Worm (Caenorhabditis elegans) whole organism, L3 larva: Measurements from ENCODE around the gene ZK1098.6.

Experiments used
- elt-2 ChIP-seq: sonication (generic microtip); optimal IDR thresholded peaks from 2 replicates; lab custom pipeline; 2016; ENCODE audit warnings: missing genetic modification reagents, mild to moderate bottlenecking, missing genetic modification characterization, missing compliant biosample characterization
- jun-1 ChIP-seq: fragments of 150-350 bp; optimal IDR thresholded peaks from 2 replicates; lab custom pipeline; 2014; ENCODE audit warnings: missing biosample characterization, missing genetic modification reagents, missing genetic modification characterization
- nhr-11 ChIP-seq: fragments of 150-350 bp; optimal IDR thresholded peaks from 2 replicates; lab custom pipeline; 2014; ENCODE audit warnings: missing biosample characterization, missing genetic modification characterization
- nhr-23 ChIP-seq: fragments of 150-350 bp; optimal IDR thresholded peaks from 2 replicates; lab custom pipeline; 2014; ENCODE audit warnings: missing biosample characterization, missing genetic modification reagents, missing genetic modification characterization
- nhr-237 ChIP-seq: fragments of 150-350 bp; optimal IDR thresholded peaks from 2 replicates; lab custom pipeline; 2014; ENCODE audit warnings: missing biosample characterization, missing genetic modification characterization
- nhr-77 ChIP-seq: fragments of 150-350 bp; optimal IDR thresholded peaks from 2 replicates; lab custom pipeline; 2014; ENCODE audit warnings: missing biosample characterization, missing genetic modification characterization
- pha-4 ChIP-seq: fragments of 150-350 bp; optimal IDR thresholded peaks from 2 replicates; lab custom pipeline; 2014; ENCODE audit warnings: missing biosample characterization, missing genetic modification reagents, missing genetic modification characterization
- unc-39 ChIP-seq: sonication (generic microtip); optimal IDR thresholded peaks from 4 replicates; lab custom pipeline; 2017; ENCODE audit warnings: missing biosample characterization, missing genetic modification characterization
- unc-62 ChIP-seq: fragments of 150-350 bp; sonication (generic microtip); optimal IDR thresholded peaks from 4 replicates; lab custom pipeline; 2014; ENCODE audit warnings: missing biosample characterization, missing genetic modification reagents, missing genetic modification characterization

- no peak for TF ChIP-seq unc-39 (tag; lab: Kevin White, UChicago)
- no peak for TF ChIP-seq nhr-237 (tag; lab: Kevin White, UChicago)
- TF ChIP-seq nhr-77: no peak
- no peak for TF ChIP-seq unc-62 (GFP tag; lab: Kevin White, UChicago)
- no peak for TF ChIP-seq nhr-11 (tag; lab: Kevin White, UChicago)
- TF ChIP-seq pha-4 (tag; lab: Kevin White, UChicago): no peak
- no peak for TF ChIP-seq jun-1 (tag; lab: Kevin White, UChicago)
- no peak for TF ChIP-seq elt-2 (tag; lab: Kevin White, UChicago)
- no peak for TF ChIP-seq nhr-23 (tag; lab: Kevin White, UChicago)
Observed at ce11 chrIII:9489798-9490197, 37.2 kb upstream of the ZK1098.6 start.
